Worm (Caenorhabditis elegans) whole organism, L4 larva: ENCODE measurements around the gene C32D5.12.
A peak's percentile ranks its signal among the peaks of the same experiment; 100 is the strongest.

Source experiments
- F10B5.3 ChIP-seq: sonication (generic microtip); optimal IDR thresholded peaks from 2 replicates; lab custom pipeline; 2016; ENCODE audit warnings: mild to moderate bottlenecking, missing genetic modification characterization, missing compliant biosample characterization
- F37D6.2 ChIP-seq: sonication (generic microtip); optimal IDR thresholded peaks from 2 replicates; lab custom pipeline; 2016; ENCODE audit warnings: mild to moderate bottlenecking, missing genetic modification characterization, missing compliant biosample characterization
- F49E8.2 ChIP-seq: sonication (generic microtip); optimal IDR thresholded peaks from 2 replicates; lab custom pipeline; 2016; ENCODE audit warnings: missing compliant biosample characterization, mild to moderate bottlenecking, missing genetic modification characterization, borderline replicate concordance
- R02D3.7 ChIP-seq: fragments of 150-350 bp; sonication (generic microtip); optimal IDR thresholded peaks from 3 replicates; lab custom pipeline; 2014; ENCODE audit warnings: missing biosample characterization, missing genetic modification characterization
- Y105C5A.15 ChIP-seq: fragments of 200-800 bp; sonication (Bioruptor generic); IDR thresholded peaks from 2 replicates; pipeline ENCODE4 v1.3.6; 2022; ENCODE audit warnings: missing genetic modification characterization, missing compliant biosample characterization
- Y48G9A.11 ChIP-seq: fragments of 200-800 bp; sonication (Bioruptor generic); IDR thresholded peaks from 2 replicates; pipeline ENCODE4 v1.3.6; 2022; ENCODE audit warnings: missing genetic modification reagents, missing genetic modification characterization, missing compliant biosample characterization
- ZK337.2 ChIP-seq: fragments of 200-800 bp; sonication (Bioruptor generic); IDR thresholded peaks from 2 replicates; pipeline ENCODE4 v1.3.6; 2022; ENCODE audit warnings: missing genetic modification reagents, missing genetic modification characterization, missing compliant biosample characterization
- aha-1 ChIP-seq: fragments of 150-350 bp; peaks from one replicate; lab custom pipeline; 2014; ENCODE audit warnings: missing biosample characterization, missing genetic modification characterization
- ceh-20 ChIP-seq: fragments of 200-800 bp; sonication (Bioruptor generic); IDR thresholded peaks from 2 replicates; pipeline ENCODE4 v1.3.6; 2022; ENCODE audit warnings: missing genetic modification reagents, missing genetic modification characterization, missing compliant biosample characterization
- ceh-28 ChIP-seq: fragments of 150-350 bp; optimal IDR thresholded peaks from 2 replicates; lab custom pipeline; 2014; ENCODE audit warnings: missing biosample characterization, missing genetic modification reagents, missing genetic modification characterization
- ceh-32 ChIP-seq: sonication (generic microtip); optimal IDR thresholded peaks from 2 replicates; lab custom pipeline; 2016; ENCODE audit warnings: mild to moderate bottlenecking, missing genetic modification characterization, missing compliant biosample characterization; ENCODE audit not compliant: poor library complexity
- ceh-44 ChIP-seq: fragments of 200-800 bp; sonication (Bioruptor generic); IDR thresholded peaks from 2 replicates; pipeline ENCODE4 v1.3.6; 2022; ENCODE audit warnings: missing genetic modification reagents, missing genetic modification characterization, missing compliant biosample characterization
- ceh-82 ChIP-seq: sonication (generic microtip); optimal IDR thresholded peaks from 2 replicates; lab custom pipeline; 2017; ENCODE audit warnings: missing biosample characterization, missing genetic modification characterization
- daf-12 ChIP-seq: fragments of 150-350 bp; optimal IDR thresholded peaks from 2 replicates; lab custom pipeline; 2014; ENCODE audit warnings: missing biosample characterization, missing genetic modification reagents, missing genetic modification characterization
- daf-8 ChIP-seq: fragments of 200-800 bp; sonication (Bioruptor generic); IDR thresholded peaks from 2 replicates; pipeline ENCODE4 v1.3.6; 2022; ENCODE audit warnings: missing genetic modification characterization, missing compliant biosample characterization
- dmd-8 ChIP-seq: fragments of 200-800 bp; sonication (Bioruptor generic); IDR thresholded peaks from 2 replicates; pipeline ENCODE4 v1.3.6; 2022; ENCODE audit warnings: missing genetic modification characterization, missing compliant biosample characterization
- dve-1 ChIP-seq: sonication (generic microtip); optimal IDR thresholded peaks from 2 replicates; lab custom pipeline; 2017; ENCODE audit warnings: antibody characterized with exemption, mild to moderate bottlenecking, missing genetic modification characterization, missing compliant biosample characterization; ENCODE audit not compliant: insufficient read depth
- gei-8 ChIP-seq: fragments of 200-800 bp; sonication (Bioruptor generic); optimal IDR thresholded peaks from 2 replicates; lab custom pipeline; 2018; ENCODE audit warnings: mild to moderate bottlenecking, missing genetic modification characterization, missing compliant biosample characterization
- hlh-11 ChIP-seq: fragments of 200-800 bp; sonication (Bioruptor generic); optimal IDR thresholded peaks from 2 replicates; lab custom pipeline; 2018; ENCODE audit warnings: mild to moderate bottlenecking, missing genetic modification characterization, missing compliant biosample characterization
- hlh-30 ChIP-seq: sonication (generic microtip); optimal IDR thresholded peaks from 2 replicates; lab custom pipeline; 2017; ENCODE audit warnings: antibody characterized with exemption, mild to moderate bottlenecking, missing genetic modification characterization, missing compliant biosample characterization; ENCODE audit not compliant: insufficient read depth
- jun-1 ChIP-seq: fragments of 150-350 bp; optimal IDR thresholded peaks from 2 replicates; lab custom pipeline; 2014; ENCODE audit warnings: missing biosample characterization, missing genetic modification reagents, missing genetic modification characterization
- lin-13 ChIP-seq: fragments of 150-350 bp; optimal IDR thresholded peaks from 2 replicates; lab custom pipeline; 2014; ENCODE audit warnings: missing biosample characterization, missing genetic modification reagents, missing genetic modification characterization
- lir-3 ChIP-seq: sonication (generic microtip); optimal IDR thresholded peaks from 2 replicates; lab custom pipeline; 2016; ENCODE audit warnings: mild to moderate bottlenecking, missing genetic modification characterization, missing compliant biosample characterization
- lsy-2 ChIP-seq, 2 experiments: fragments of 150-350 bp in 1 of 2; sonication (generic microtip) in 1 of 2; optimal IDR thresholded peaks; 2 replicates each; lab custom pipeline; 2014 to 2017; ENCODE audit warnings: missing biosample characterization in 2 of 2, missing genetic modification characterization in 2 of 2
- madf-9 ChIP-seq: fragments of 200-800 bp; sonication (Bioruptor generic); conservative IDR thresholded peaks from 2 replicates; pipeline ENCODE4 v1.3.6; 2022; ENCODE audit warnings: missing genetic modification reagents, missing genetic modification characterization, missing compliant biosample characterization
- mdl-1 ChIP-seq, 2 experiments: fragments of 150-350 bp in 1 of 2; sonication (generic microtip) in 1 of 2; optimal IDR thresholded peaks; 2 replicates each; lab custom pipeline; 2014 to 2017; ENCODE audit warnings: missing biosample characterization in 2 of 2, missing genetic modification characterization in 2 of 2
- mxl-3 ChIP-seq: fragments of 200-800 bp; sonication (Bioruptor generic); optimal IDR thresholded peaks from 2 replicates; lab custom pipeline; 2018; ENCODE audit warnings: mild to moderate bottlenecking, missing genetic modification characterization, missing compliant biosample characterization
- nhr-102 ChIP-seq: sonication (generic microtip); optimal IDR thresholded peaks from 2 replicates; lab custom pipeline; 2016; ENCODE audit warnings: mild to moderate bottlenecking, missing genetic modification characterization, moderate library complexity, missing compliant biosample characterization
- nhr-11 ChIP-seq: fragments of 150-350 bp; optimal IDR thresholded peaks from 2 replicates; lab custom pipeline; 2014; ENCODE audit warnings: missing biosample characterization, missing genetic modification characterization
- nhr-111 ChIP-seq: fragments of 200-800 bp; sonication (Bioruptor generic); optimal IDR thresholded peaks from 2 replicates; lab custom pipeline; 2018; ENCODE audit warnings: mild to moderate bottlenecking, missing genetic modification characterization, missing compliant biosample characterization
- nhr-237 ChIP-seq: sonication (generic microtip); optimal IDR thresholded peaks from 2 replicates; lab custom pipeline; 2017; ENCODE audit warnings: missing biosample characterization, missing genetic modification characterization
- nhr-25 ChIP-seq: sonication (generic microtip); optimal IDR thresholded peaks from 2 replicates; lab custom pipeline; 2017; ENCODE audit warnings: missing genetic modification characterization, mild to moderate bottlenecking, missing compliant biosample characterization, antibody characterized with exemption, moderate library complexity, borderline replicate concordance; ENCODE audit not compliant: insufficient read depth
- nhr-42 ChIP-seq: fragments of 200-800 bp; sonication (Bioruptor generic); IDR thresholded peaks from 2 replicates; pipeline ENCODE4 v1.3.6; 2022; ENCODE audit warnings: missing genetic modification characterization, missing compliant biosample characterization
- nhr-48 ChIP-seq: sonication (generic microtip); optimal IDR thresholded peaks from 2 replicates; lab custom pipeline; 2016; ENCODE audit warnings: mild to moderate bottlenecking, missing genetic modification characterization, missing compliant biosample characterization
- nhr-6 ChIP-seq: fragments of 150-350 bp; optimal IDR thresholded peaks from 2 replicates; lab custom pipeline; 2014; ENCODE audit warnings: missing biosample characterization, missing genetic modification characterization
- rbr-2 ChIP-seq: sonication (generic microtip); optimal IDR thresholded peaks from 2 replicates; lab custom pipeline; 2016; ENCODE audit warnings: missing genotype, missing genetic modification characterization, missing compliant biosample characterization
- set-16 ChIP-seq: fragments of 200-800 bp; sonication (Bioruptor generic); IDR thresholded peaks from 2 replicates; pipeline ENCODE4 v1.3.6; 2022; ENCODE audit warnings: missing genetic modification reagents, missing genetic modification characterization, missing compliant biosample characterization
- snpc-1.2 ChIP-seq: fragments of 200-800 bp; sonication (Bioruptor generic); IDR thresholded peaks from 2 replicates; pipeline ENCODE4 v1.3.6; 2022; ENCODE audit warnings: missing genetic modification reagents, missing genetic modification characterization, missing compliant biosample characterization
- snpc-4 ChIP-seq: fragments of 150-350 bp; optimal IDR thresholded peaks from 2 replicates; lab custom pipeline; 2014; ENCODE audit warnings: missing biosample characterization, missing genetic modification characterization
- spr-3 ChIP-seq: fragments of 200-800 bp; sonication (Bioruptor generic); optimal IDR thresholded peaks from 2 replicates; lab custom pipeline; 2018; ENCODE audit warnings: mild to moderate bottlenecking, missing genetic modification characterization, missing compliant biosample characterization
- unc-39 ChIP-seq: sonication (generic microtip); optimal IDR thresholded peaks from 2 replicates; lab custom pipeline; 2017; ENCODE audit warnings: missing biosample characterization, missing genetic modification characterization
- zfp-2 ChIP-seq: sonication (generic microtip); optimal IDR thresholded peaks from 2 replicates; lab custom pipeline; 2016; ENCODE audit warnings: mild to moderate bottlenecking, missing genetic modification characterization, missing compliant biosample characterization
- zip-11 ChIP-seq: fragments of 200-800 bp; sonication (Bioruptor generic); IDR thresholded peaks from 2 replicates; pipeline ENCODE4 v1.3.6; 2022; ENCODE audit warnings: missing genetic modification characterization, missing compliant biosample characterization
- ztf-7 ChIP-seq: fragments of 150-350 bp; optimal IDR thresholded peaks from 2 replicates; lab custom pipeline; 2014; ENCODE audit warnings: missing biosample characterization, missing genetic modification characterization

C32D5.12 gene

ce11 chrII:6346551-6347079, 12.2 kb downstream of the C32D5.12 start (continued):
- TF ChIP-seq ceh-82 (tag; lab: Kevin White, UChicago) = no peak
- TF ChIP-seq ceh-44 (GFP tag; lab: Robert Waterston, UW) = no peak
- TF ChIP-seq unc-39 (tag; lab: Kevin White, UChicago) = no peak
- TF ChIP-seq F37D6.2 (tag; lab: Kevin White, UChicago) = peak; percentile 20
- peak; percentile 17 for TF ChIP-seq nhr-25 (tag; lab: Kevin White, UChicago)
- peak; percentile 50 for TF ChIP-seq spr-3 (GFP tag; lab: Kevin White, UChicago)
- TF ChIP-seq rbr-2 (tag; lab: Kevin White, UChicago) = peak; percentile 4
- 0 out of 2 replicates have a peak, but pooled peaks have one; percentile 26 for TF ChIP-seq daf-8 (GFP tag; lab: Robert Waterston, UW)
- peak; percentile 64 for TF ChIP-seq ztf-7 (tag; lab: Kevin White, UChicago)
- 0 out of 2 replicates have a peak, but pooled peaks have one; percentile 21 for TF ChIP-seq ZK337.2 (GFP tag; lab: Robert Waterston, UW)
- TF ChIP-seq zfp-2 (tag; lab: Kevin White, UChicago) = no peak
- TF ChIP-seq lir-3 (tag; lab: Kevin White, UChicago) = no peak
- peak; percentile 82 for TF ChIP-seq nhr-6 (tag; lab: Kevin White, UChicago)

ce11 chrII:6345195-6346158, 13.3 kb downstream of the C32D5.12 start, which contains the start of gene C32D5.8:
Gene C32D5.8 (minus strand): TSS chrII:6345964.
- TF ChIP-seq ZK337.2 (GFP tag; lab: Robert Waterston, UW) = no peak
- peak; percentile 38 for TF ChIP-seq mxl-3 (GFP tag; lab: Kevin White, UChicago)
- TF ChIP-seq nhr-42 (GFP tag; lab: Robert Waterston, UW) = no peak
- no peak for TF ChIP-seq F37D6.2 (tag; lab: Kevin White, UChicago)
- TF ChIP-seq jun-1 = no peak
- TF ChIP-seq ztf-7 (tag; lab: Kevin White, UChicago) = peak; percentile 30
- TF ChIP-seq ceh-32 (tag; lab: Kevin White, UChicago) = no peak
- TF ChIP-seq nhr-48 = no peak
- no peak for TF ChIP-seq Y48G9A.11 (GFP tag; lab: Robert Waterston, UW)
- no peak for TF ChIP-seq nhr-111 (GFP tag; lab: Kevin White, UChicago)
- no peak for TF ChIP-seq set-16 (GFP tag; lab: Robert Waterston, UW)
- no peak for TF ChIP-seq F10B5.3 (tag; lab: Kevin White, UChicago)
- no peak for TF ChIP-seq ceh-20
- no peak for TF ChIP-seq zip-11 (GFP tag; lab: Robert Waterston, UW)
- 0 out of 2 replicates have a peak, but pooled peaks have one; percentile 27 for TF ChIP-seq snpc-1.2 (GFP tag; lab: Robert Waterston, UW)
- no peak for TF ChIP-seq nhr-237 (tag; lab: Kevin White, UChicago)
- TF ChIP-seq madf-9 (GFP tag; lab: Robert Waterston, UW) = peak; percentile 44
- TF ChIP-seq ceh-28 (tag; lab: Kevin White, UChicago) = no peak
- TF ChIP-seq dve-1 (tag; lab: Kevin White, UChicago) = peak; percentile 47
- TF ChIP-seq R02D3.7 = no peak
- TF ChIP-seq snpc-4 (tag; lab: Kevin White, UChicago) = no peak
- no peak for TF ChIP-seq lin-13 (GFP tag; lab: Kevin White, UChicago)
- peak; percentile 37 for TF ChIP-seq hlh-11 (tag; lab: Kevin White, UChicago)
- 0 out of 2 replicates have a peak, but pooled peaks have one; percentile 41 for TF ChIP-seq Y105C5A.15 (GFP tag; lab: Robert Waterston, UW)
- no peak for TF ChIP-seq gei-8 (GFP tag; lab: Kevin White, UChicago)
- TF ChIP-seq nhr-6 (tag; lab: Kevin White, UChicago) = no peak
- TF ChIP-seq nhr-102 = no peak
- TF ChIP-seq dmd-8 (GFP tag; lab: Robert Waterston, UW) = peak; percentile 29; the same call in 1 of the 2 replicates
- TF ChIP-seq F49E8.2 (tag; lab: Kevin White, UChicago) = no peak
- TF ChIP-seq lsy-2 (tag; optimal IDR thresholded peaks at IDR 0.05; lab: Kevin White, UChicago) = no peak
- TF ChIP-seq mdl-1 (tag; optimal IDR thresholded peaks at IDR 0.05; lab: Kevin White, UChicago) = peak in 1 of 2 experiments; percentile 66
- TF ChIP-seq hlh-30 (tag; lab: Kevin White, UChicago) = peak; percentile 75
- TF ChIP-seq daf-12 = no peak
- TF ChIP-seq aha-1 (tag; lab: Kevin White, UChicago) = peak; percentile 92
- TF ChIP-seq spr-3 (GFP tag; lab: Kevin White, UChicago) = no peak
- TF ChIP-seq nhr-11 = no peak
